Fruit fly (Drosophila melanogaster) S2 (cell line): ENCODE results near the gene pnt.
A peak's percentile ranks its signal among the peaks of the same experiment; 100 is the strongest.

ENCODE experiments used
- CG8478 ChIP-seq: fragments of >200 bp; optimal IDR thresholded peaks from 2 replicates; lab custom pipeline; 2018
- CTCF ChIP-seq, 2 experiments: fragments of >200 bp; optimal IDR thresholded peaks; 2 replicates each; lab custom pipeline; 2018

Gene pnt

DNA sequence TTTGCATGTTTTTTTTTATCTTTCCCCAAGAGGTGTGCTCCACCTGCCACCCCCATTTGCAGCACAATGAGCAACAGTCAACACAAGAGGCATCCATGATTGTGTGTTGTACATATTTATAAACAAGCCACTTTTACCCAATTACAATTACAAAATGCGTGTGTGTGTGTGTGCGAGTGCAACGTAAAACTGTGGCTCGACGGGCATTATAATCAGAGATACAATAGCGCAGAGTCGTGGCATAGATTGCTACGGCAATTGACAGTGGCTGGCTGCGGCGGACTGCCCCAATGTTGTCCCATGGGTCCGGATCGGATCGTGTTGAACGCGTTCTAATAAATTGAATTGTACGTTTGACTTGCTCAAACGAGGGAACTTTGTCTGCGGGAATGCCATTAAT is 7.7 kb downstream of the pnt start:
- TF ChIP-seq CTCF (optimal IDR thresholded peaks at IDR 0.05; lab: Kevin White, UChicago) (no peak), CG8478 (lab: Kevin White, UChicago) (no peak)

DNA sequence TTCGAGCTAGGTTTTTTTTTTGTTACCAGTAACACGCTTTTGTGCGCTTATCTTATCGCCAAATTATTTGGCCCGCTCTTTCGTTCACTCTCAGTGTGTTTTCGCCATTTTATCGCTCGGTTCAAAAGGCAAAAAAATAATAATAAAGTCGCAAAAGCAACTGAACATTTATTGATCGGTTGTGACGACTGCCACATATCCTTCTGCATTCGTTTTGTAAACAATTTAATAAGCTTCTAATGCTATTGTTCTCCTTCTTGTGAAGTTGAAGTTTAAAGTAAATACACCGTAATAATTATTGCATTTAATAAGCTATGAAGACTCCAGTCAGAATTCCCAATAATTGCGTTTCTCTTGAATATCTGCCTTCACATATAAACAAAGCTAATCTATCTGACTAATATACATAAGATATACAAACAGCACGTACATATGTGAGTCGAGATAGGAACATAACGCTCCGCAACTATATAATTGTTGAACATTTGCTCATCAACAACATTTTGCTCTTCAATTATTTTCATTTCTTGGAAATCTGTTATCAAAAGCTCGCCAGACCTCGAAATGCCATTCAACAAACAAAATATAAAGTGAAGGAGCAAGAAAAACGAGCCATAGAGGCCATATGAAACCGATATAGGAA is 8.7 kb downstream of the pnt start:
- no peak for TF ChIP-seq CG8478 (lab: Kevin White, UChicago)
- TF ChIP-seq CTCF (optimal IDR thresholded peaks at IDR 0.05; lab: Kevin White, UChicago): no peak

DNA sequence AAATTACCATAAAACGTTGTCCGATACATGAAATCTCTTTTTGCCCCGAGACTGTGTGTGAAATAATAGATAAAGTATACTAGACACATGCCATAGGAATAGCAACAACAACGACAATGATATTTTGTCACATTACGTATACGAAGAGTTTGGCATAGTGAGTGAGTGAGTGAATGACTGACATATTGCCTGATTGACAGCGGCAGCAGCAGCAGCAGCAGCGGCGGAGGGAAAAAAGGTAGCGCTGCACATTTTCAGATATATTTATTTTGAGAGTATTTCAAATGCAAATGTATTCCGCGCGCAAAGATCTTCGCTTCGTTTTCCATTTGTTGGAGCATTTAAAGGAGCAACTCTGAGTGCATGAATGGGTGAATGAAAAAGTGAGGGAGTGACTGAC is 9.5 kb downstream of the pnt start:
- TF ChIP-seq CG8478 (lab: Kevin White, UChicago): no peak
- no peak for TF ChIP-seq CTCF (optimal IDR thresholded peaks at IDR 0.05; lab: Kevin White, UChicago)

DNA sequence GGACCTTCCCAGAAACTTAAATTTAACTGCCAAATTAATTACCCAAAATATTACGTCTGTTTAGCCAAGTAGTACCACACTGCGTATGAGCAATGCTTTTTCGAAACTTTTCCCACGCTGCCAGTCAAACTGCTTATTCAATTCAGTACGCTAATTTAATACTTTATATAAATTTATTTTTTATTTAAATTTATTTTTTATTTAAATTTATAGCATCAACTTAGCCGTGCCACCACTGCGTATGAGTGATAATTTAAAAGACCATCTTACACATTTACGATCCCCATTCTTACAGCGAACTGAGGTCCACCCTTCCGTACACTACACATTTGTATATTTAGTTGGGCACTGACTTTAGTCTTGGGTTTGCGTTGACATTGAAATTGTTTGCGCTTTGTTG is 10.4 kb downstream of the pnt start:
- TF ChIP-seq CG8478 (lab: Kevin White, UChicago): no peak

DNA sequence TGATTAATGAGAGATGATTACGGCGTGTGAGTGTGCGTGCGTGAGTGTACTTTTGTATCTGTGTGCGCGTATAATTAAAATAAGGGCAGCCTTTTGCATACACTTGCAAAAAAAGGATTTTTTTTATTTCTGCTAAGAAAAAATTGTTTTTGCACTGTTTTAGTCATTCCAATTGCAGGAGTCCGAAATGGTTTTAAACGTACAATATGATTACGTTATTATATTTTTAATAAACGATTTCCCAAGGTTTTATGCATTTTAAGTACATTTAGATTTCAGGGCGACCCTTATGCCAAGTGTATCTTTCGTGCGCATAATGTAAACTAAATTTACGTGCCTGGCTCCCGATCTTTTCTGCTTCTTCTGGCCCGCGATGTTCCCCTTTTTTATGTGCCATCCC is 11.1 kb downstream of the pnt start:
- TF ChIP-seq CTCF (optimal IDR thresholded peaks at IDR 0.05; lab: Kevin White, UChicago) (no peak), CG8478 (lab: Kevin White, UChicago) (no peak)

DNA sequence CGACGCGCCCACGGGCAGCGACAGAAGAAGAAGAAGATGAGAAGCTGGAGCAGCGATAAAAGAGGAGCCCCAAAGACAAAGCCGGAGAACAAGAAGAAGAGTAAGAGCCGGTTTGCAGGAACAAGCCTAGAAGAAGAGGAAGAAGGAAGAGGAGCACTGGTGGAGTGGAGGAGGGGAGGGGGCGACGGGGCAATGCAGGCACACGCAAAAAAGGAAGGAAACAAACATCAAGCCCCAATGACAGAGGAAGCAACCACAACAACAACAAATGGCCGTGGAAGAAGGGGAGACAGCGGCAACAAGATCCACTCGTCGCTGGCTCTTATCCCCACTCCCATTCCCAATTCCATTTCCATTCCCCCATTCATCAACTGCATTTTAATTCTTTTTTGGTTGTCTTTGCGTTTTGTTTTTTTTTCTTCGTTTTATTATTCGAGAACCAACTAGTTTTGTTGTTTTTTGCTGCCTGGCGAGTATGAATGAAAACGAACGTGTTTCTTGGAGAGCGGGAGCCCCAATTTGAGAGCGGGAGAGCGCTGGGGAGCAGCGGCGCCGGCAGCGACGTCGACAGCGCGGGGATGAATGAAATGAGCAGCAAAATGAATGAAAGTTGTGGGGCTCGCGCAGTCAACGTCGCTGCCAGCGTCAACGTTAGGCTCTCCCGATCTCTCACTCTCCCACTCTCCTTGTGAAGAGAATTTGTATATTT is 11.8 kb downstream of the pnt start:
- TF ChIP-seq CTCF (optimal IDR thresholded peaks at IDR 0.05; lab: Kevin White, UChicago): no peak
- TF ChIP-seq CG8478 (lab: Kevin White, UChicago): no peak

DNA sequence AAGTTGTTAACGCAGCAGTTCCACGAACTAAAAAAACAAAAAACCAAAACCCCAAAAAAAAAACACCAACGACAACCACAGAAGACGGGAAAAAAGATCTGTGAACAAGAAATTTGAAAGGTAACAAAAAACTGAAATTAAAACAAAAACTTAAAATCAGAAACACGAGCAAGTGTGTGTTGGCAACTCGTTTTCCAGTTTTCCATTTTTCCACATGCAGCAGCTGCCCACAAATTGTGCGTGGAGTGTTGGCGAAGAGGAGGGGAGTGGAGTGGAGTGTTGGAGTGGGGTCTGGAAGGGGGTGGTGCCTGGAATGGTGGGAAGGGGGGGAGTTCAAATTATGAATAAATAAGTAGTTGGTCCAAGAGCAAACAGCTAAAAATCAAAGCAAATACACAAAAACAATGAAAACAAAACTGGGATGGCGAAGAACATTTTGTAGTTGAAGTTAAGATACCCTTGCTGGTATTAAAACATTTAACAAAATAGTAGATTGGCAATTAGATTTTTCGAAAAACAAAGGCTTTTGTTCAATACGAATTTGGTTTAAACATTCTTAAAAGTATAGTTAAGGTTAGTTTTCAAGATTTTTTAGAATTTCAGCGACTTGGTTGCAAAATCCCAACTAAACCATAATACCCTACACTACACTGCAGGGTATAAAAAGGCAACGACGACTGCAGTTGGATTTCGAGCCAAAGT is 12.5 kb downstream of the pnt start:
- TF ChIP-seq CG8478 (lab: Kevin White, UChicago): no peak
- TF ChIP-seq CTCF (optimal IDR thresholded peaks at IDR 0.05; lab: Kevin White, UChicago): no peak

DNA sequence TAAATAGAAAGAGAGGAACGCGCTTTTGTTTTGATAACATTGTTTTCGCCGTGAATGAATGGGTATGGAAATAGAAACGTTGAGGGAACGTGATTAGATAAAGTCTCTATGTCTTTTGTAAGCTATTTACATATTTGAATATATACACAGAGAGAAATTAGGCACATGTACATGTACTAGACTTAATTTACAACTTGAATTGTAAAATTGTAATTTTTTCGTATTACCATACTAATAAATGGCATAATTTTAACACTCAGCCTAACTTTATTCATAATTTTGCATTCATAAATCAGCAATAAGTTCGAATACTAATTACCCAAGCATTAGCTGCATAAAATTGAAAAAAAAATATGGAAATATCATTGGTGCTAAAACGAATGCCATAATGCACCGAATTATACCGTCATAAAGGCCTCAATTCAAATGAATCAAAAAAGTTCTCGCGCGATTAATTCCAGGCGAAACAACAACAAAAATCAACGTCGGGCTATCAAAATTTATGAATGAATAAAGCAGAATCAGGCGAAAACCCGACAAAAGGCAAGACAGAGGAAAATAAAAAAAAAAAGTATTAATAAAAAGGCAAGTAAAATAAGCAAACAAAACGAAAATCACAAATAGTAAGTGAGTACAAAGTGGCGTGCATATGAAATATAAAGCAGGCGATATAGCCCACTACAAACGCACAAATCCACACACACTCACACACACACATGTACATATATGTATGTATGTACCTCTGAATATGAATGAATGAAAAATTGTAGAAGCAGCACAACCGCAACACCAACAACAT is 13.2 kb downstream of the pnt start:
- TF ChIP-seq CTCF (optimal IDR thresholded peaks at IDR 0.05; lab: Kevin White, UChicago) (no peak), CG8478 (lab: Kevin White, UChicago) (no peak)

DNA sequence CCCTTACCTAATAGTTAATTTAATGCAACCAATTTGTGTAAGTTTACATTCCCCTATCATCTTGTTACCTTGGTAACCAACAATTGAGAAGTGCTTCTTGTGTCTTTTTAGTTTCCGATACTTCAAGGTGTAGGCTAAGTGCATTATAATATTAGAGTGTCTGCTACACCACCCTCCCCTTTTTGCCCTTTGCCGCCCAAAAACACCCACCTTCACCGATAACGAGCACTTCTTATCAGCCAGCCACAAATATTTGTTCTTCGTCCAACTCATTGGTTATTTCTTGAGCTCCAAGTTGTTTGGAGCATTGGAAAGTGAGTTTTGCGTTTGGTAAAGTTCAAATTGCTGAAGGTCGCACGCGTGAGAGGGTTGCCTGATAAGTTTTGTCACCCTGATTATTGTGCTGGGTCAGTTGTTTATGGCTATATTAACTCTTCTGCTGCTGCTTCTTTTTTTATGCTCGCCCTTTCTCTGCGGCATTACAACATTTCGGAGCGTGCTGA is 14.1 kb downstream of the pnt start:
- TF ChIP-seq CTCF (optimal IDR thresholded peaks at IDR 0.05; lab: Kevin White, UChicago): no peak
- no peak for TF ChIP-seq CG8478 (lab: Kevin White, UChicago)

DNA sequence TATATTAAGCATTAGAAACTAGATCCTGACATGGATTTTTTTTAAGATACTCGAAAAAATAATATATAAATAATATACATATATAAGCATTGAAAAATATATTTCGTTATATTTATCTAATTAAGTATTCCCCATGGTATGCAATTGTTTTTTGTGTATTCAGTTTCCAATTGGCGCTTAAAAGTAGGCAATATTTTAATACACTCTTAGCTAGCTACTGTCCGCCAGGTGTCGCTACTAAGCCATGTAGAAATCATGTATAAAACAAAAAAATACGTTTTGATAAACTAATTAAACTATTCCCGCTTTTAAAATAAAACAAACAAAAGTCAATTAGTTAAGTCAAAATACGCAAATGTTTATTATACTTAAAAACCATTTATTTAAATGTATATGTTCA is 14.7 kb downstream of the pnt start:
- TF ChIP-seq CTCF (optimal IDR thresholded peaks at IDR 0.05; lab: Kevin White, UChicago) (peak; percentile 74 to 93), CG8478 (lab: Kevin White, UChicago) (no peak)

DNA sequence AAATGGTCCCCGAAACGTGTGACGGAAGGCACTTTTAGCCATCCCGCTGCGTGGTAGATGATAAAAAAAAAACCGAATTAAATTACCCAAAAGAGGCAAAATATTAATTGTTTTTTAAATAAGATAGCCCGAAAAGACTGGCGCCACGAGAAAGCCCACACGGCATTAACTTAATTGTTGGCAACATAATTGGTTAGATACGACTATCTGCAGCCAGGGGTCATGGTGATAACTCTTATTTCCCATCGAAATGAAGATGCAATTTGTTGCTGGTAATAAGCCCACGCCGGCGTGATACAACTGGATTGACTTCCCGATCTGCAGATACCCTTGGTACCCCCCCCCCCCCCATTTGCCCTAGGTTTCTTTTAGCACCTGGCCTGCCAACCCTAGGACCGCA is 18.3 kb downstream of the pnt start:
- TF ChIP-seq CG8478 (lab: Kevin White, UChicago): no peak
- no peak for TF ChIP-seq CTCF (optimal IDR thresholded peaks at IDR 0.05; lab: Kevin White, UChicago)

DNA sequence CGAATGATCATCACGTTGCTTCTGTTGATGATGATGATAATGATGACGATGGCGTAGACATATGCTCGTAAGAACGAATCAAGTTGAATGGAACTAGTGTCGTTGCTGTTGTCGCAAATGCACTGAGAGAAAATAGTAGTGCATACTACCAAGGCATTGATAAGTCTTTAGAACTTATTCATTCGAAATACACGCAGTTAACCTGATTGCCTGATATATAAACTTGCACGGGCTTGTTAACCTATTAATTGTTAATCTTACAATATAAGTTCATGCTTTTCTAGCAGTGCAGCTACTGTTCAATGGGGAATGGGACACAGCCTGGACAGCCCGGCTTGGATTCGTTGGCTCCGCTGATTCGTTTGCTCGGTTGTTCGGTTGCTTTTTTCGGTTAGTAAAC is 19.7 kb downstream of the pnt start:
- TF ChIP-seq CTCF (optimal IDR thresholded peaks at IDR 0.05; lab: Kevin White, UChicago) (no peak), CG8478 (lab: Kevin White, UChicago) (no peak)

DNA sequence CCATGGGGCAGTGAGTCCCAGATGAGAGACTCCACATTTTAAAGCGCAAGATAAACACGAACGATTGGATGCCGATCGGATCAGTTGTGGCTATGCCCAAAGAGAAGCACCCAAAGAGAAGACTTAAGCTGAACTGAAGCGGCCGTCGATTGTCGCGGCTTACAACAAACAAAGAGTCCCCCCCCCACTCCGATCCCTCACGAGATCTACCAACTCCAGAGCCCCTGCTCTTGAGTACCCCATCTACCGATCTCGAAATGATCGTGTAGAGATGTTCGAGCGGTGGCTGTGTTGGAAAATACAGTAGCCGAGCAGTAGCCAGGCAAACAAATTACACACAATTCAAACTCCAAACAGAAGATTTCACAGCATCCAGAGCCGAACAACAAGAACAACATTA is 20.3 kb downstream of the pnt start:
- TF ChIP-seq CTCF (optimal IDR thresholded peaks at IDR 0.05; lab: Kevin White, UChicago) (no peak), CG8478 (lab: Kevin White, UChicago) (no peak)

DNA sequence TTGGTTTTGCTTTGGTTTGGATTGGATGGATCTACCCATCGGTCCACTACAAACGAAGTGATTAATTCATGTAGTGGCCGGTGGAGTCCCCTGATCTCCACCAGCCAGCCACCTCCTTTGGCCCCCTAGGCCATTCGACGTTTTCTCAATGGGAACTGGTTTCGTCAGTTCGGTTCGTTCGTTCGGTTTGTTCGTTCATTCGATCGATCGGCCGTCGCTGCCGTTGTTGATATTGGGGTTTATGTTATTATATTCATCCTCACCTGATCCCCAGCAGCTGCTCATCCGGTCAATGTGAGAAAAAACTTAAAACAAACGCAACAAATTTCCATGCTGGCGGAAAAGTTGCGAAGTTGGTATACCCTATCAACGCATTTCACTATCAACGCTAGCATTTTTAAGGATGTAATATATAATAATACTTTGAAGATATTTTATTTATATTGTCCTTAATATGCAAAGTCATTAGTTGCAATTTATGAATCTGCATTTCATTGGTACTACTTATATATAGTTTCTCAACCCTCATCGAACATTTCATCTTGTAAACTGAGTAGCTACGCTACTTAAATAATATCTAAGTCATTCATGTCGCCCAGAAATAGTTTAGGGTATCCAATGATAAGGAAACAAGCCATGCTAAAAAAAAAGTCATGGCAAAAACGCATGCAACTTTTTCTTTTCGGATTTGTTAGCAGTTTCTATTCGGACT is 22.2 kb downstream of the pnt start:
- TF ChIP-seq CG8478 (lab: Kevin White, UChicago) (no peak), CTCF (optimal IDR thresholded peaks at IDR 0.05; lab: Kevin White, UChicago) (no peak)
